Fruit fly (Drosophila melanogaster) Kc167 (cell line): Measurements from ENCODE around the gene Coq4.

ENCODE experiments used
- Myc ChIP-seq: fragments of >200 bp; optimal IDR thresholded peaks from 2 replicates; lab custom pipeline; 2017; ENCODE audit warnings: missing external identifiers
- Sin3A ChIP-seq: fragments of >200 bp; optimal IDR thresholded peaks from 2 replicates; lab custom pipeline; 2018; ENCODE audit warnings: missing external identifiers
- h ChIP-seq: fragments of >200 bp; optimal IDR thresholded peaks from 3 replicates; lab custom pipeline; 2018; ENCODE audit warnings: missing external identifiers
- insv ChIP-seq: fragments of >200 bp; optimal IDR thresholded peaks from 3 replicates; lab custom pipeline; 2018; ENCODE audit warnings: missing external identifiers
- psq ChIP-seq: fragments of >200 bp; optimal IDR thresholded peaks from 2 replicates; lab custom pipeline; 2017; ENCODE audit warnings: missing external identifiers
- ttk ChIP-seq: sonication (Bioruptor generic); optimal IDR thresholded peaks from 2 replicates; lab custom pipeline; 2017; ENCODE audit warnings: missing external identifiers

The Coq4 gene

DNA sequence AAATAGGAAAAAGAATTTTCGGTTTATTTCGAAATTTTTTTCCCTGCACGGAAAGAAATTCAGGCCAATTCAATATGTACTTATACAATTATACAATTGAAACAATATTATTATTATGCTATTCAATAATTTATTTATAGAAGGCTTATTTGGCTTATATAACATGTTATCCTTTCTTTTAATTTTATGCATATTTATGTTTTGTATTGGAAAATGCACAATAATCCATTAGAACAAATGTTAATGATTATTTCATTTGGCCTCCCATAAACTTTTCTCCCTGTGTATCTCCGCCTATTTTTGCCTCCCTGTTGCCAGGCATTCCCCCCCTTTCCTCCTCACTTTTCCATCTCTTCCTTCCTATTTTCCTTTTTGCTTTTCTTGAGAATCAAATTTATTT lies 14.5 kb upstream of the Coq4 start:
- no peak for TF ChIP-seq ttk (lab: Kevin White, UChicago)
- TF ChIP-seq Sin3A (lab: Kevin White, UChicago): no peak
- TF ChIP-seq insv (lab: Kevin White, UChicago): no peak
- no peak for TF ChIP-seq psq
- no peak for TF ChIP-seq Myc (lab: Kevin White, UChicago)
- TF ChIP-seq h: no peak

DNA sequence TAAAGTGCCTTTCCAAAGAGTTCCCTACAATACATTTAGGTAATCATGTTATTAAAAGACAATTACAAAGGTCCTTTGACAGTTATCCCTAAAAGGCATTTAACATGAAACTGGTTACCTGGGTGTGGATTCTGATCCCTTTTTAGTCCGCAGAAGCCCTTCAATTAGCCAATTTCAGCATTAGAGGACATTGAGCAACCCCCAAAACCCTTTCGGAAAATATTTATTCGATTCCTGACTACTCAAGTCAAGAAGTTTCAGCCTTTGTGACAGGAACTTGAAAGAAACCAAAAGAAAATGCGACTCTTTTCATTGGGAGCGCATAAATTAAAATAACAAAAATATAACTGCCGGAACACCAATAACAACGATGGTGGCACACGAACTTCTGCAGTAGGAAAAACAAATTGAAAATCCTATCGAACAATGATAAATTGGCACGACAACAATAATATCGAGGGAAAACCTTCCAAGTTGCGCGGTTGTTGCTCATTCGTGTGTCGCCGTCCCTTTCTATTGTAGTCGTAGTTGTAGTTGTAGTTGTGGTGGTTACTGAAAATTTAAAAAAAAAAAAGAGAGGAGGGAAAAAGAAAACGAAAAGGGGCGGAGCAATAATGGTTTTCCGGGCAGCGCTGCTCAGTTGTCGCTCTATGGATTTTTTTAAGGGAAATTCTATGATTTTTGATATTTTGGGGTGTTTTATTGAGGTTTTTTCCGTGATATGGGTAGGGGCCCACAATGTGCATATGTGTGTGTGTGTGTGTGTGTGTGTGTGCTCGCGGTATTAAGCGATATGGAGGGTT lies 12.4 kb upstream of the Coq4 start:
- no peak for TF ChIP-seq Myc (lab: Kevin White, UChicago)
- no peak for TF ChIP-seq psq
- TF ChIP-seq ttk (lab: Kevin White, UChicago): no peak
- no peak for TF ChIP-seq insv (lab: Kevin White, UChicago)
- no peak for TF ChIP-seq h
- no peak for TF ChIP-seq Sin3A (lab: Kevin White, UChicago)

DNA sequence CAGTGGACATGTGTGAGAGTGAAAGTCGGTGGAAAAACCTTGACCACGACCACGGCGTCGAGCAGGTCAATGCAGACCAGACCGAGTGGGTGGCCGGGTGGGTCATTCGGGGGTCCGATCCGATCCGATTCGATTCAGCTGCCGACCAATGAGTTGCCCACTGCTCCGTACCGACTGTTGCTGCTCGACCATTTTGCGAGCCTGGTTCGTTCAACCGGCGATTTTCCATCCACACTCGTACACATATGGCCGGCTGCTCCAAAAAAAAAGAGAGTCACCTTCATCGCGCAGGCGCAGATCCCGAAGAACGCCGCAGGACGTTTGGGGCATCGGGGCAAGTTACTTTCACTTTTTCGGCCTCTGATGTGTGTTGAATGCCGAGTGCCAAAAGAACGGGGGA lies 11.1 kb upstream of the Coq4 start:
- TF ChIP-seq ttk (lab: Kevin White, UChicago) (no peak), psq (no peak), Myc (lab: Kevin White, UChicago) (no peak), insv (lab: Kevin White, UChicago) (no peak), h (no peak), Sin3A (lab: Kevin White, UChicago) (no peak)

DNA sequence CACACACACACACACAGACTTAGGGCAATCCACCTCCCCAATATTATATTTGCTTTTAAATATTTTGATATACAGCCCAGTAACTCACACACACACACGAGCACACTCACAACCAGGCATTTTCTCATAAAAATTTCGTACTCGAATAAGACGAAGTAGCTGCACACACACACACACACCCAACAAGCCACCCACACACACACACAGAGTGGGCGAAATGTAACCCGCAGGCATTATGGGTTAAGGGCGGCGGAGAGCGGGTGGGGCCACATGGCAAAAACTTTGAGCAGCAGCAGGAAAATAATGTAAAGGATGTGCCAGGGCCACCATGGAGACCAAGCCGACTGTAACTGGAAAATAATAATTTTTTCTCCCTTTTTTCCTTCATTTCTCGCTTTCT lies 8.2 kb upstream of the Coq4 start:
- no peak for TF ChIP-seq Myc (lab: Kevin White, UChicago)
- no peak for TF ChIP-seq h
- TF ChIP-seq insv (lab: Kevin White, UChicago): no peak
- no peak for TF ChIP-seq Sin3A (lab: Kevin White, UChicago)
- no peak for TF ChIP-seq ttk (lab: Kevin White, UChicago)
- TF ChIP-seq psq: no peak

DNA sequence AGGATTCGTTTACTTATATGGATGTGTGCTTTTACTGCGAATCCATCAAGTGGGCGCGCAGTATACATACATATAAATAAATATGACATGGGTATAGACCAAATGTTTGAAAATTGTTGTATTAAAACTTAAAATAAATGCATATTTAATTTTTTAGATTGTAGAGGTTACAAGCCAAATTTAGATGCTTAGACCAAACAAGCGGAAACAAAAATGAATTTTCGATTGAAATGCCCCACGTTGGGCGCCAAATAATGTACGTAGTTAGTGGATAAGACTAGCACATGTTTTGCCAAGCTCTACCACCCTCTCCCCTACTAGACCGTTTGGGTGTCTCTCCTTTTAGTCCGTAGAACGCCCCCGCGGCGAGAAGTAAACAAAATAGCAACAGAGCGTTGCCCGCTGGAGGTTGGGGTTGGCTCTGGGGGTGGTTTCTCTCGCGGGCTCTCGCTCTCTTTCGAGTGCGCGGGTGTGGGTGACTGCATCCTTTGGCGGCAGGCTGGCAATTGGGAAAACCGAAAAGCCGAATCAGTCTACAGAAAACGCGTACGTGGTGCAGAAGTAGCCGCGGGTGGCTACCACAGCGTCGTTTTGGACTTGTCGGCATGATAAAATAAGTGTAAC lies 5.6 kb upstream of the Coq4 start, which contains the start of gene CG18265:
TSS of gene CG18265 (plus strand) at position 530 of the 624 bp plus-strand sequence.
- no peak for TF ChIP-seq insv (lab: Kevin White, UChicago)
- no peak for TF ChIP-seq Sin3A (lab: Kevin White, UChicago)
- TF ChIP-seq ttk (lab: Kevin White, UChicago): no peak

DNA sequence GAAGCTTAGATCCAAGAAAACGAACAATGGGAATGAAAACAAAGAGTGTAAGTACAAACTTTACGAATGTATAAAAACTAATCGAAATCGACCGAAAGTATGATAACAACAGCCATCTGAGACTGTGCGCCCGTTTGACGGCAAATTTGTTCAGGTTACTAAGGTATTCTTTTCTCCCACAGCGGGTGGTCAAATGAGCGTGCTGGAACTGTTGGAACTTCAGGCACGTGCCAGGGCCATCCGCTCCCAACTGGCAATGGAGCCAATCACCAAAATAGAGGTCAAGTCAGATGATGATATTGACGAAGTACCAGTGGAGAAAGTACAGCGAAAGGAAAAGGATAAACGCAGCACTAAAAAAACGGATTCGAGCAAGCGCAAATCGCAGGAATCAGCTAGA lies 2.9 kb upstream of the Coq4 start, which contains the start of gene CG12229:
TSS of gene CG12229 (minus strand) at position 101 of the 400 bp plus-strand sequence.
- no peak for TF ChIP-seq ttk (lab: Kevin White, UChicago)
- no peak for TF ChIP-seq Myc (lab: Kevin White, UChicago)
- TF ChIP-seq h: no peak
- TF ChIP-seq insv (lab: Kevin White, UChicago): no peak
- no peak for TF ChIP-seq psq
- no peak for TF ChIP-seq Sin3A (lab: Kevin White, UChicago)

DNA sequence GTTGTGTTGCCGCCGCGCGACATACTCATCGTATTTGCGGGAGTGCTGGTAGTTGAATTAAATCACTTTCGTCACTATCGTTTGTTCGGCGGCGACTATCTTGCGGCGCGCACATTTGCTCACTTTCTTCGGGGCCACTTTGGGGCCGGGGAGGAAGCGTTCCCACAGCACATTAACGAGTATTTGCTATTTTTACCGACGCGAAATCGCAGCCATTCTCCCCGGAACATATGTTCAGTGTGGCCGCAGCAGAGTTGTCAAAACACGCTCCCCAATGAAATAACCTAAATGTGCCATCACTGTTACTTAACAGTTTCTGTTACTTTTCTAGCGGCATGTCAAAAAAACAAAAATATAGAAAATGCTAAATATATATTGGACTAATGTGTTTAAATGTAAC lies 474 bp downstream of the Coq4 start, which contains the start of gene frc:
TSS of gene frc (minus strand) at position 244 of the 400 bp plus-strand sequence.
- TF ChIP-seq Myc (lab: Kevin White, UChicago) (no peak), Sin3A (lab: Kevin White, UChicago) (no peak), psq (no peak), insv (lab: Kevin White, UChicago) (no peak), h (no peak), ttk (lab: Kevin White, UChicago) (no peak)

DNA sequence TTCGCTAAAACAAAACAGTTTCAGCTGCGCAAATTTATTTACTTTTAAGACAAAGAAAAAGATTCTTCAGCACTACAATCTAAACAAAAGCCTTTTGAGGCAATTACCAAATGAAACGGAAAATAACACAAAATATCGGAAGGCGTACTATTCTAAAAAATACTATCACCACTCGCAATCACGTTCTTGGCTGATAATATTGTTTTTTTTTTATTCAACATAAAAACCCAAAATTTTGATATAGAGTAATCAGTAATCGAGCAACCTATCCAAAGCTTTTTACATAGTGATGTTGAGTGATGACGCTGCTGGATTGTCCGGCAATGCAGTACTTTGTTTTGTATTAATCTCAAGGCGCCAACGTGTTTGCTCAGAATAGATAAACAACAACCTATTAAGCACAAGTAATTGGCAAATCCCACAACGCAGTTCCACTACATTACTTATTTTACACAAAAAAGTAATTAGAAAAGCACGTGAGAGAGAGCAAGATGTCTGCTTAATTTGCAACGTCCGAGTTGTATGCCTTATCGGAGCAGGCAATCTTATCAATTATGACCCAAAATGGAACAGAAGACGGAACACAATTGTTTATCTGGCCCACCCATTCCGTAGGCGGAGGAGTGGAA lies 2.4 kb downstream of the Coq4 start:
- TF ChIP-seq psq (no peak), ttk (lab: Kevin White, UChicago) (no peak), insv (lab: Kevin White, UChicago) (no peak), h (no peak), Myc (lab: Kevin White, UChicago) (no peak), Sin3A (lab: Kevin White, UChicago) (no peak)

DNA sequence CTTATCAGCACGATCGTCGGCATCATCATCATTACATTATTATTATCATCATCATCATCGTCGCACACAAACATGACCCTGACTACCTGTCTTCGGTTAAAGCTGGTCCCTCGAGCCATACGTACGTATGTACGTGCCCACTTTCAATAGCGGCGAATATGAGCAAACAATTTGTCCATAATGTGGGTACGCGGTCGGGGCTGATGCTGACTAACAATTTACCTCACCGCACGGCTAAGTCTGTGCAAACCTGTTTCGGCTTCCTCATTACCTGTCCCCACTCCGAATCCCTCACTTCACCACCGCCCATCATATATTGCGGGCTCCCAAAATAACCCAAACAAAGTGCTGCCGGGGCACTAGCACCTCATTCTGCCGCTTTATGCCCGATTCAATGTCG lies 3.0 kb downstream of the Coq4 start:
- TF ChIP-seq h (no peak), insv (lab: Kevin White, UChicago) (no peak), psq (no peak), ttk (lab: Kevin White, UChicago) (no peak), Sin3A (lab: Kevin White, UChicago) (no peak), Myc (lab: Kevin White, UChicago) (no peak)

DNA sequence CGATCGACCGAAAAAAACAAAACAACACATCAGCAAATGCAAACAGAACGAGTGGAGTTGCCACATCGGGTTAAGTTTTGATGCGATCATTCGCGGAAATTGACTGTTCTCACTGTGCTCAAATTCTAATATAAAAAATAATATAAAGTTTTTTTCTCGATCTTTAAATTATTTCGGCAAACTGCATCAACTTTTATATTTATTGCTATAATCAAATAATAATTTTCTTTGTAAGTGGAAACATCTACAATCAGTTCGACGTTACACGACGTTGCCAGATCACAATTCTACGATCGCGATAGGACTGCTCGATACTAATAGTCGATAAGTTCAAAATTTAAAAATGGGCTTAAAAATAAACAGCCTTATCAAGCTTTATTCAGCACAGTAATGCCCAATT lies 4.6 kb downstream of the Coq4 start, which contains the start of gene Gorab:
TSS of gene Gorab (minus strand) at position 58 of the 400 bp plus-strand sequence.
- TF ChIP-seq Sin3A (lab: Kevin White, UChicago) (no peak), insv (lab: Kevin White, UChicago) (no peak), ttk (lab: Kevin White, UChicago) (no peak), h (no peak), Myc (lab: Kevin White, UChicago) (no peak), psq (no peak)

DNA sequence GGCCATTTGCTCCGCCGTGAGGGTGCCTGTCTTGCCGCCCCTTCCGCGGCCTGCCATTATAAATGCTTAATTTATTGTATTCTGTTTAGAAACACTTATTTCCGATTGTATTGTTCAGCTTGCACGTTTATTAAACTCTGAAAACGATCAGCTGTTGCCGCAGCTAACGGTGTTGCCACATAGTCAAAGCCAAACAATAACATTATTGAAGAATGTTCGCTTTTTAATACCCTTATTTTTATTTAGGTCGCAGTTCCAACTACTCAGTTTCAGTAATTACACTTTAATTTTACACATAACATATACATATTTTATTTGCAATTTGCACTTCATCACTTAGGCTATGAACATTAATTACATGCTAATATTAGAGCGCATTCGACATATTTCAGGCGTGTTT lies 6.4 kb downstream of the Coq4 start, which contains the start of gene Polr3G:
TSS of gene Polr3G (minus strand) at position 118 of the 400 bp plus-strand sequence.
- TF ChIP-seq Myc (lab: Kevin White, UChicago) (no peak), Sin3A (lab: Kevin White, UChicago) (no peak), h (no peak), ttk (lab: Kevin White, UChicago) (no peak), insv (lab: Kevin White, UChicago) (no peak), psq (no peak)
